Fruit fly (Drosophila melanogaster): ENCODE measurements around the gene Cpr62Bb.
A peak's percentile ranks its signal among the peaks of the same experiment; 100 is the strongest.

The Cpr62Bb gene

dm6 chr3L:1856467-1857350 is 21.7 kb upstream of the Cpr62Bb start, which contains the start of gene CG12024 (continued):
- TF ChIP-seq nom (GFP tag; optimal IDR thresholded peaks at IDR 0.05) (no peak), CG6654 (GFP tag; optimal IDR thresholded peaks at IDR 0.05) (no peak), stc (GFP tag; IDR thresholded peaks at IDR 0.05) (no peak), CG7786 (GFP tag; optimal IDR thresholded peaks at IDR 0.05) (peak; percentile 80), CG8478 (optimal IDR thresholded peaks at IDR 0.05) (no peak), sim (GFP tag; IDR thresholded peaks at IDR 0.05) (no peak), CG18619 (GFP tag; optimal IDR thresholded peaks at IDR 0.05) (peak; percentile 69), CG16815 (GFP tag; optimal IDR thresholded peaks at IDR 0.05) (peak; percentile 72), CG13624 (GFP tag; optimal IDR thresholded peaks at IDR 0.05) (peak; percentile 74), repo (GFP tag; optimal IDR thresholded peaks at IDR 0.05) (peak; percentile 32), jigr1 (GFP tag; IDR thresholded peaks at IDR 0.05) (no peak), sima (GFP tag; optimal IDR thresholded peaks at IDR 0.05) (no peak), CG4707 (GFP tag; optimal IDR thresholded peaks at IDR 0.05) (no peak), CG11723 (GFP tag; optimal IDR thresholded peaks at IDR 0.05) (no peak), sisA (GFP tag; IDR thresholded peaks at IDR 0.05) (peak; percentile 63), Gsc (GFP tag; IDR thresholded peaks at IDR 0.05) (no peak), CG13424 (tag; optimal IDR thresholded peaks at IDR 0.05) (peak; percentile 83), CG31365 (tag; optimal IDR thresholded peaks at IDR 0.05) (no peak), CkIIα-i1 (GFP tag; IDR thresholded peaks at IDR 0.05) (no peak), CG17568 (GFP tag; optimal IDR thresholded peaks at IDR 0.05) (no peak), CG6683 (GFP tag; optimal IDR thresholded peaks at IDR 0.05) (peak; percentile 41), Dek (tag; optimal IDR thresholded peaks at IDR 0.05) (peak; percentile 60), Xrp1 (GFP tag; IDR thresholded peaks at IDR 0.05) (no peak; the same call in 1 of the 2 replicates), Bdp1 (GFP tag; optimal IDR thresholded peaks at IDR 0.05) (peak; percentile 78), CG4617 (GFP tag; optimal IDR thresholded peaks at IDR 0.05; ENCODE audit: borderline replicate concordance) (peak; percentile 90), cas (GFP tag; IDR thresholded peaks at IDR 0.05) (peak; percentile 25; the same call in 1 of the 2 replicates), Vsx1 (GFP tag; optimal IDR thresholded peaks at IDR 0.05) (no peak), Spps (tag; optimal IDR thresholded peaks at IDR 0.05) (peak; percentile 34), CG17385 (GFP tag; optimal IDR thresholded peaks at IDR 0.05) (peak; percentile 55), CG6765 (GFP tag; optimal IDR thresholded peaks at IDR 0.05) (no peak), tx (GFP tag; optimal IDR thresholded peaks at IDR 0.05) (peak; percentile 77), Dip2 (GFP tag; IDR thresholded peaks at IDR 0.05) (no peak), CG1602 (GFP tag; optimal IDR thresholded peaks at IDR 0.05) (peak; percentile 74), CG14667 (GFP tag; IDR thresholded peaks at IDR 0.05) (no peak), CG10462 (GFP tag; optimal IDR thresholded peaks at IDR 0.05) (peak; percentile 10), Eip74EF (GFP tag; optimal IDR thresholded peaks at IDR 0.05) (no peak), CG7987 (GFP tag; optimal IDR thresholded peaks at IDR 0.05) (no peak), CG7928 (GFP tag; optimal IDR thresholded peaks at IDR 0.05) (peak; percentile 49), ato (GFP tag; IDR thresholded peaks at IDR 0.05; ENCODE audit: partially characterized antibody) (no peak), CG10959 (GFP tag; IDR thresholded peaks at IDR 0.05) (no peak), D19B (GFP tag; optimal IDR thresholded peaks at IDR 0.05) (peak; percentile 11), Aef1 (GFP tag; IDR thresholded peaks at IDR 0.05) (peak; percentile 82), Abd-B (GFP tag; optimal IDR thresholded peaks at IDR 0.05) (peak; percentile 89), toy (GFP tag; IDR thresholded peaks at IDR 0.05) (no peak), YL-1 (GFP tag; optimal IDR thresholded peaks at IDR 0.05) (peak; percentile 64), schlank (tag; optimal IDR thresholded peaks at IDR 0.05) (no peak), CG12391 (tag; optimal IDR thresholded peaks at IDR 0.05) (peak; percentile 85), Trl (optimal IDR thresholded peaks at IDR 0.05) (peak in 1 of 2 experiments; percentile 11), Trl (GFP tag; optimal IDR thresholded peaks at IDR 0.05) (peak; percentile 76), Awh (GFP tag; IDR thresholded peaks at IDR 0.05) (no peak)
